Worm (Caenorhabditis elegans): Measurements from ENCODE around the gene C07G3.15.

DNA sequence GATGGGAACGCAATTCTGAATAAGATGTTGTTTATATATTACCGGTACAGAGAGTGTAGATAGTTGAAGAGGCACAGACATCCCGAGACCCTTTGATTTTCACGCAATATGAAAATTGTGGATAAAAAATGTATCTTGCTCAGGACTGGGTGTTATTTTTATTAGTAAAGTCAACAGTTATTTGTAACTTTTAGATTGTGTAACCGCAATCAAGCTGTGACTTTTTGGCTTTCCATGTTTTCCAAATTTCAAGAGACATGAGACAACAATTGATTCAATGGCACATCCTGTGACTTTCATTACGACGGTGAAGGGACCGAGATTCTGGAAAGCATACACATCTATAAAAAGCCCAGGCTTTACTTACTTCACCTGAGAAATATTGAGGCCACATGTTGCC is 20.6 kb downstream of the C07G3.15 start:
- TF ChIP-seq ceh-20 (GFP tag; IDR thresholded peaks at IDR 0.05) (no peak), nhr-11 (tag; optimal IDR thresholded peaks at IDR 0.05) (no peak), jun-1 (tag; optimal IDR thresholded peaks at IDR 0.05) (no peak), ceh-32 (tag; optimal IDR thresholded peaks at IDR 0.05; ENCODE audit: poor library complexity) (no peak), ceh-28 (tag; optimal IDR thresholded peaks at IDR 0.05) (no peak), hlh-30 (tag; optimal IDR thresholded peaks at IDR 0.05; ENCODE audit: insufficient read depth) (no peak), aly-2 (tag; optimal IDR thresholded peaks at IDR 0.05) (no peak), dmd-9 (GFP tag; IDR thresholded peaks at IDR 0.05) (no peak), fkh-10 (GFP tag; optimal IDR thresholded peaks at IDR 0.05) (no peak)
